Worm (Caenorhabditis elegans): Measurements from ENCODE around the gene dhs-9.

DNA sequence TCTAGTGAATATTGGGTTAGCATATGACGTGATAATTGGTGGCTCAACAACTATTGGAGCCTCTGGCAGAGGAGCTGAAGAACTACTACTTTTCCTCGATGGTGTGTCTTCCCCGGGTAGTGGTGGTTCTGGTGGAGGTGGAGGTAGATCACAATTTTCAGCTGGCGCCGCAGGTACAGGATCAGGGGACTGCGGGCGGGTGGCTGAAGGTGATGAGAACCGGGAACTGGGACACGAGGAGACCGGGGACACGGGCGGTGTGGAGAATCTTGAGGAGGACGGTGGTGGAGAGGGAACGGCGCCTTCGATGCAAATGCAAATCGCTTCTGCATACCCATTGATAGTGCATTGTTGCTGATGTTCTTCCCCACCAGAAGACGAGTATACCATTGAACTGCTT is 27.9 kb upstream of the dhs-9 start:
- TF ChIP-seq W03F9.2 (tag; optimal IDR thresholded peaks at IDR 0.05): no peak
- TF ChIP-seq him-1 (tag; optimal IDR thresholded peaks at IDR 0.05): no peak
